Fruit fly (Drosophila melanogaster) whole organism, wandering third instar larva: ENCODE results near the gene CG43098.

ENCODE experiments used
- dl ChIP-seq, 2 experiments: fragments of 175-275, 200-275 bp in 1 of 2; fragments of 200-275 bp in 1 of 2; sonication (Bioruptor generic); optimal IDR thresholded peaks; lab custom pipeline; 2018; ENCODE audit warnings: mild to moderate bottlenecking in 2 of 2, missing biosample characterization in 2 of 2, missing genetic modification characterization in 2 of 2, moderate library complexity in 2 of 2; ENCODE audit not compliant: partially characterized antibody in 2 of 2, insufficient read depth in 1 of 2
- h ChIP-seq: fragments of 200-800 bp; sonication (Bioruptor generic); optimal IDR thresholded peaks from 3 replicates; lab custom pipeline; 2016; ENCODE audit warnings: missing biosample characterization, mild to moderate bottlenecking, missing genetic modification characterization
- sv ChIP-seq: fragments of 200-800 bp; sonication (Bioruptor generic); optimal IDR thresholded peaks from 3 replicates; lab custom pipeline; 2016; ENCODE audit warnings: missing biosample characterization, missing genetic modification characterization
- usp ChIP-seq: fragments of >200 bp; optimal IDR thresholded peaks from 2 replicates; lab custom pipeline; 2017; ENCODE audit warnings: missing biosample characterization, missing genetic modification characterization

DNA sequence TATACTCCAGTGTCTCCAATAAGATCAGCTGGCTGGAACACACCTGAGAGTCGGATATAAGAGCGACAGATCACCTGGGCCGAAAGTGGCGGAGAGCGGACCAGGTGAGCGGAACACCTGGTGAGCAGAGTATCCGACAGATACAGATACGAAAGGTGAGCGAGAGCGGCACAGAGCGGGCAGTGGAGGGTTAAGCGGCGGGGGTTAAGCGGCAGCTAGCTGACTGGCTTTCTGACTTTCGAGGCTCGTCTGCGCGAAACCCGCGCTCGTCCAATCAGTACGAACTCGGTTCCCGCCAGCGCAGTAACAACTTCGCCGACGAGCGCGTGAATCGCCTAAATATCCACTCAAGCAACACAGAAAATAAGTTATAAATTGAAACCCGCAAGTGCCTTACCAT, 32.8 kb upstream of the CG43098 start, which contains the start of gene dar1:
- TF ChIP-seq dl (GFP tag; optimal IDR thresholded peaks at IDR 0.05; lab: Kevin White, UChicago; ENCODE audit: insufficient read depth in 1 of 2, partially characterized antibody in 2 of 2) = peak; percentile 88 to 89
- peak; percentile 43 for TF ChIP-seq h (GFP tag; lab: Kevin White, UChicago)
- TF ChIP-seq sv (GFP tag; lab: Kevin White, UChicago) = no peak
- no peak for TF ChIP-seq usp (GFP tag; lab: Kevin White, UChicago)
